Worm (Caenorhabditis elegans): ENCODE measurements around the gene F11D11.4.

F11D11.4 gene

ce11 chrV:18724810-18725209 lies 36.4 kb upstream of the F11D11.4 start:
- TF ChIP-seq D1046.2 (GFP tag; IDR thresholded peaks at IDR 0.05) = peak; percentile 90
- TF ChIP-seq Y48G9A.11 (GFP tag; IDR thresholded peaks at IDR 0.05) = 0 out of 2 replicates have a peak, but pooled peaks have one; percentile 22
- peak; percentile 68 for TF ChIP-seq dmd-9 (GFP tag; IDR thresholded peaks at IDR 0.05)
- TF ChIP-seq set-16 (GFP tag; IDR thresholded peaks at IDR 0.05) = peak; percentile 45; the same call in 1 of the 2 replicates

- no peak for TF ChIP-seq skn-1 (tag; optimal IDR thresholded peaks at IDR 0.05)
- TF ChIP-seq madf-9 (GFP tag; conservative IDR thresholded peaks at IDR 0.05) = no peak
- TF ChIP-seq mdt-29 (GFP tag; IDR thresholded peaks at IDR 0.05) = no peak
- no peak for TF ChIP-seq tra-1 (GFP tag; IDR thresholded peaks at IDR 0.05)
- TF ChIP-seq snpc-1.2 (GFP tag; IDR thresholded peaks at IDR 0.05) = no peak
- TF ChIP-seq nhr-41 (GFP tag; IDR thresholded peaks at IDR 0.05) = no peak
- TF ChIP-seq nhr-10 (tag; optimal IDR thresholded peaks at IDR 0.05) = no peak
- TF ChIP-seq lin-29 (GFP tag; IDR thresholded peaks at IDR 0.05) = no peak
- no peak for TF ChIP-seq ceh-62 (tag; optimal IDR thresholded peaks at IDR 0.05)
- no peak for TF ChIP-seq ZK546.5 (tag; optimal IDR thresholded peaks at IDR 0.05)
Observed at ce11 chrV:18725858-18726257, 35.3 kb upstream of the F11D11.4 start.

- TF ChIP-seq nhr-42 (GFP tag; IDR thresholded peaks at IDR 0.05) (no peak), set-16 (GFP tag; IDR thresholded peaks at IDR 0.05) (peak; percentile 62)
Observed at ce11 chrV:18729324-18729924, 31.8 kb upstream of the F11D11.4 start, which contains the start of gene asp-19. TSS of gene asp-19 (minus strand) at chrV:18729374.

- TF ChIP-seq zfp-3 (GFP tag; conservative IDR thresholded peaks at IDR 0.05) = no peak
- TF ChIP-seq zag-1 (tag; optimal IDR thresholded peaks at IDR 0.05) = no peak
- TF ChIP-seq rbr-2 (tag; optimal IDR thresholded peaks at IDR 0.05) = no peak
- TF ChIP-seq hlh-11 (tag; optimal IDR thresholded peaks at IDR 0.05) = no peak
- no peak for TF ChIP-seq madf-9 (GFP tag; conservative IDR thresholded peaks at IDR 0.05)
Observed at ce11 chrV:18731579-18732041, 29.6 kb upstream of the F11D11.4 start, which contains the start of the genes asp-18 and scl-19. TSS of gene asp-18 (minus strand) at chrV:18731679. TSS of gene scl-19 (plus strand) at chrV:18731991.

- TF ChIP-seq nhr-102 (tag; optimal IDR thresholded peaks at IDR 0.05) = no peak
- no peak for TF ChIP-seq daf-19 (GFP tag; conservative IDR thresholded peaks at IDR 0.05)
- no peak for TF ChIP-seq fos-1 (tag; optimal IDR thresholded peaks at IDR 0.05)
- no peak for TF ChIP-seq ZK337.2 (GFP tag; IDR thresholded peaks at IDR 0.05)
- TF ChIP-seq hmg-1.1 (GFP tag; IDR thresholded peaks at IDR 0.05) = no peak
- no peak for TF ChIP-seq ztf-7 (tag; optimal IDR thresholded peaks at IDR 0.05)
- no peak for TF ChIP-seq R02D3.7 (tag; optimal IDR thresholded peaks at IDR 0.05)
- no peak for TF ChIP-seq nhr-48 (tag; optimal IDR thresholded peaks at IDR 0.05)
- TF ChIP-seq pqm-1 (tag; optimal IDR thresholded peaks at IDR 0.05) = no peak
- TF ChIP-seq aha-1 (tag) = no peak
- no peak for TF ChIP-seq unc-130 (GFP tag; optimal IDR thresholded peaks at IDR 0.05)
- TF ChIP-seq attf-4 (tag; optimal IDR thresholded peaks at IDR 0.05) = no peak
- TF ChIP-seq gei-8 (GFP tag; optimal IDR thresholded peaks at IDR 0.05) = no peak
- TF ChIP-seq nhr-76 (tag; optimal IDR thresholded peaks at IDR 0.05) = no peak
- TF ChIP-seq T20F7.1 (GFP tag; optimal IDR thresholded peaks at IDR 0.05) = no peak
- TF ChIP-seq Y5F2A.4 (GFP tag; optimal IDR thresholded peaks at IDR 0.05) = no peak
- no peak for TF ChIP-seq fkh-10 (GFP tag; optimal IDR thresholded peaks at IDR 0.05)
Observed at ce11 chrV:18733942-18734341, 27.2 kb upstream of the F11D11.4 start.

Measured in whole organism, L4 larva.